Worm (Caenorhabditis elegans): ENCODE data around the gene T01G5.8.

Gene T01G5.8

ce11 chrV:15074907-15075306 lies 41.2 kb upstream of the T01G5.8 start:
- TF ChIP-seq fos-1 (tag; optimal IDR thresholded peaks at IDR 0.05) (no peak), pqm-1 (tag; optimal IDR thresholded peaks at IDR 0.05) (no peak), set-16 (GFP tag; IDR thresholded peaks at IDR 0.05) (no peak), madf-9 (GFP tag; conservative IDR thresholded peaks at IDR 0.05) (no peak), dve-1 (tag; optimal IDR thresholded peaks at IDR 0.05; ENCODE audit: insufficient read depth) (no peak), ceh-82 (tag; optimal IDR thresholded peaks at IDR 0.05) (no peak), Y5F2A.4 (GFP tag; optimal IDR thresholded peaks at IDR 0.05) (no peak), nhr-11 (tag; optimal IDR thresholded peaks at IDR 0.05) (no peak), lsy-2 (tag; optimal IDR thresholded peaks at IDR 0.05) (peak in 1 of 2 experiments; percentile 32), ceh-28 (tag; optimal IDR thresholded peaks at IDR 0.05) (peak; percentile 35), tra-1 (GFP tag; IDR thresholded peaks at IDR 0.05) (no peak), rbr-2 (tag; optimal IDR thresholded peaks at IDR 0.05) (peak; percentile 43), zag-1 (tag; optimal IDR thresholded peaks at IDR 0.05) (no peak), daf-8 (GFP tag; IDR thresholded peaks at IDR 0.05) (no peak), nhr-41 (GFP tag; IDR thresholded peaks at IDR 0.05) (no peak), mes-2 (tag; optimal IDR thresholded peaks at IDR 0.05; ENCODE audit: poor library complexity, severe bottlenecking) (peak; percentile 10), pha-4 (GFP tag; IDR thresholded peaks at IDR 0.05) (no peak), pha-4 (tag; optimal IDR thresholded peaks at IDR 0.05) (no peak), ceh-32 (tag; optimal IDR thresholded peaks at IDR 0.05; ENCODE audit: poor library complexity) (no peak), ZK546.5 (tag; optimal IDR thresholded peaks at IDR 0.05) (no peak), ztf-7 (tag; optimal IDR thresholded peaks at IDR 0.05) (no peak), aha-1 (tag) (peak; percentile 80), Y48G9A.11 (GFP tag; IDR thresholded peaks at IDR 0.05) (no peak), hlh-30 (tag; optimal IDR thresholded peaks at IDR 0.05; ENCODE audit: insufficient read depth) (no peak), unc-62 (GFP tag; optimal IDR thresholded peaks at IDR 0.05 in 1 of 2) (peak in 1 of 2 experiments; percentile 25), unc-62 (tag; optimal IDR thresholded peaks at IDR 0.05) (no peak), fkh-10 (GFP tag; optimal IDR thresholded peaks at IDR 0.05) (peak; percentile 82), F49E8.2 (tag; optimal IDR thresholded peaks at IDR 0.05; ENCODE audit: borderline replicate concordance) (no peak), lin-29 (GFP tag; IDR thresholded peaks at IDR 0.05) (no peak), lim-7 (GFP tag; IDR thresholded peaks at IDR 0.05) (no peak), F10B5.3 (tag; optimal IDR thresholded peaks at IDR 0.05) (no peak), php-3 (GFP tag; IDR thresholded peaks at IDR 0.05) (no peak), lin-1 (GFP tag; IDR thresholded peaks at IDR 0.05) (no peak), nhr-25 (tag; optimal IDR thresholded peaks at IDR 0.05; ENCODE audit: borderline replicate concordance, insufficient read depth) (no peak), cey-2 (tag; optimal IDR thresholded peaks at IDR 0.05; ENCODE audit: borderline replicate concordance, insufficient read depth) (no peak), ces-1 (GFP tag; optimal IDR thresholded peaks at IDR 0.05) (no peak), daf-16 (GFP tag; optimal IDR thresholded peaks at IDR 0.05) (no peak), daf-16 (tag; optimal IDR thresholded peaks at IDR 0.05) (no peak), gei-8 (GFP tag; optimal IDR thresholded peaks at IDR 0.05) (no peak), hmg-1.1 (GFP tag; IDR thresholded peaks at IDR 0.05) (peak; percentile 65)

- TF ChIP-seq mes-2 (tag; optimal IDR thresholded peaks at IDR 0.05; ENCODE audit: poor library complexity, severe bottlenecking) (no peak), ces-1 (GFP tag; optimal IDR thresholded peaks at IDR 0.05) (no peak), dpl-1 (GFP tag; optimal IDR thresholded peaks at IDR 0.05) (no peak), hlh-30 (tag; optimal IDR thresholded peaks at IDR 0.05; ENCODE audit: insufficient read depth) (no peak), jun-1 (tag; optimal IDR thresholded peaks at IDR 0.05) (no peak), skn-1 (tag; optimal IDR thresholded peaks at IDR 0.05) (no peak), nhr-41 (GFP tag; IDR thresholded peaks at IDR 0.05) (no peak), nhr-25 (tag; optimal IDR thresholded peaks at IDR 0.05; ENCODE audit: borderline replicate concordance, insufficient read depth) (no peak), daf-8 (GFP tag; IDR thresholded peaks at IDR 0.05) (no peak), fkh-10 (GFP tag; optimal IDR thresholded peaks at IDR 0.05) (no peak), pqm-1 (tag; optimal IDR thresholded peaks at IDR 0.05) (no peak), ztf-7 (tag; optimal IDR thresholded peaks at IDR 0.05) (no peak), zfp-2 (tag; optimal IDR thresholded peaks at IDR 0.05) (no peak)
These were observed 37.5 kb upstream of the T01G5.8 start for ce11 chrV:15078560-15078959.

Measured in whole organism, L4 larva.